Worm (Caenorhabditis elegans) whole organism, L4 larva: ENCODE results near the gene cest-2.3.
A peak's percentile ranks its signal among the peaks of the same experiment; 100 is the strongest.

Source experiments
- Y105C5A.15 ChIP-seq: fragments of 200-800 bp; sonication (Bioruptor generic); IDR thresholded peaks from 2 replicates; pipeline ENCODE4 v1.3.6; 2022; ENCODE audit warnings: missing genetic modification characterization, missing compliant biosample characterization
- Y5F2A.4 ChIP-seq: fragments of 200-800 bp; sonication (Bioruptor generic); optimal IDR thresholded peaks from 2 replicates; lab custom pipeline; 2018; ENCODE audit warnings: mild to moderate bottlenecking, missing genetic modification characterization, missing compliant biosample characterization
- aha-1 ChIP-seq: fragments of 150-350 bp; peaks from one replicate; lab custom pipeline; 2014; ENCODE audit warnings: missing biosample characterization, missing genetic modification characterization
- aly-2 ChIP-seq: sonication (generic microtip); optimal IDR thresholded peaks from 2 replicates; lab custom pipeline; 2018; ENCODE audit warnings: missing biosample characterization, missing genetic modification characterization
- ama-1 ChIP-seq: fragments of 150-350 bp; optimal IDR thresholded peaks from 2 replicates; lab custom pipeline; 2014; ENCODE audit warnings: inconsistent platforms, mixed read lengths
- attf-4 ChIP-seq: sonication (generic microtip); optimal IDR thresholded peaks from 3 replicates; lab custom pipeline; 2017; ENCODE audit warnings: missing biosample characterization, missing genetic modification characterization
- ceh-20 ChIP-seq: fragments of 200-800 bp; sonication (Bioruptor generic); IDR thresholded peaks from 2 replicates; pipeline ENCODE4 v1.3.6; 2022; ENCODE audit warnings: missing genetic modification reagents, missing genetic modification characterization, missing compliant biosample characterization
- daf-16 ChIP-seq, 3 experiments: sonication (generic microtip); optimal IDR thresholded peaks; 2 replicates each; lab custom pipeline; 2016 to 2017; ENCODE audit warnings: missing genetic modification characterization in 3 of 3, missing genetic modification reagents in 3 of 3, mild to moderate bottlenecking in 2 of 3, missing compliant biosample characterization in 2 of 3, missing biosample characterization in 1 of 3, moderate library complexity in 1 of 3
- daf-19 ChIP-seq: fragments of 200-800 bp; sonication (Bioruptor generic); conservative IDR thresholded peaks from 2 replicates; pipeline ENCODE4 v1.3.6; 2022; ENCODE audit warnings: missing genetic modification characterization, missing compliant biosample characterization
- daf-8 ChIP-seq: fragments of 200-800 bp; sonication (Bioruptor generic); IDR thresholded peaks from 2 replicates; pipeline ENCODE4 v1.3.6; 2022; ENCODE audit warnings: missing genetic modification characterization, missing compliant biosample characterization
- dmd-6 ChIP-seq: fragments of 200-800 bp; sonication (Bioruptor generic); IDR thresholded peaks from 2 replicates; pipeline ENCODE4 v1.3.6; 2022; ENCODE audit warnings: missing genetic modification reagents, missing genetic modification characterization, missing compliant biosample characterization
- dmd-8 ChIP-seq: fragments of 200-800 bp; sonication (Bioruptor generic); IDR thresholded peaks from 2 replicates; pipeline ENCODE4 v1.3.6; 2022; ENCODE audit warnings: missing genetic modification characterization, missing compliant biosample characterization
- dpl-1 ChIP-seq: fragments of 150-350 bp; optimal IDR thresholded peaks from 2 replicates; lab custom pipeline; 2014; ENCODE audit warnings: missing biosample characterization, missing genetic modification reagents, missing genetic modification characterization
- dve-1 ChIP-seq: sonication (generic microtip); optimal IDR thresholded peaks from 2 replicates; lab custom pipeline; 2017; ENCODE audit warnings: antibody characterized with exemption, mild to moderate bottlenecking, missing genetic modification characterization, missing compliant biosample characterization; ENCODE audit not compliant: insufficient read depth
- egl-27 ChIP-seq: sonication (generic microtip); optimal IDR thresholded peaks from 3 replicates; lab custom pipeline; 2017; ENCODE audit warnings: missing biosample characterization, missing genetic modification reagents, missing genetic modification characterization
- fkh-10 ChIP-seq: fragments of 150-350 bp; optimal IDR thresholded peaks from 2 replicates; lab custom pipeline; 2014; ENCODE audit warnings: missing biosample characterization, missing genetic modification reagents, missing genetic modification characterization
- fos-1 ChIP-seq: fragments of 150-350 bp; optimal IDR thresholded peaks from 2 replicates; lab custom pipeline; 2014; ENCODE audit warnings: missing biosample characterization, missing genetic modification characterization
- lin-13 ChIP-seq: fragments of 150-350 bp; optimal IDR thresholded peaks from 2 replicates; lab custom pipeline; 2014; ENCODE audit warnings: missing biosample characterization, missing genetic modification reagents, missing genetic modification characterization
- lsy-2 ChIP-seq, 2 experiments: fragments of 150-350 bp in 1 of 2; sonication (generic microtip) in 1 of 2; optimal IDR thresholded peaks; 2 replicates each; lab custom pipeline; 2014 to 2017; ENCODE audit warnings: missing biosample characterization in 2 of 2, missing genetic modification characterization in 2 of 2
- madf-5 ChIP-seq, 2 experiments: fragments of 200-800 bp; sonication (Bioruptor generic); IDR thresholded peaks; 2 replicates each; pipeline ENCODE4 v1.3.6; 2022; ENCODE audit warnings: missing compliant biosample characterization in 2 of 2, missing genetic modification characterization in 2 of 2
- madf-9 ChIP-seq: fragments of 200-800 bp; sonication (Bioruptor generic); conservative IDR thresholded peaks from 2 replicates; pipeline ENCODE4 v1.3.6; 2022; ENCODE audit warnings: missing genetic modification reagents, missing genetic modification characterization, missing compliant biosample characterization
- nhr-10 ChIP-seq: fragments of 150-350 bp; optimal IDR thresholded peaks from 2 replicates; lab custom pipeline; 2014; ENCODE audit warnings: missing biosample characterization, missing genetic modification characterization
- nhr-111 ChIP-seq: fragments of 200-800 bp; sonication (Bioruptor generic); optimal IDR thresholded peaks from 2 replicates; lab custom pipeline; 2018; ENCODE audit warnings: mild to moderate bottlenecking, missing genetic modification characterization, missing compliant biosample characterization
- nhr-28 ChIP-seq: fragments of 150-350 bp; optimal IDR thresholded peaks from 2 replicates; lab custom pipeline; 2014; ENCODE audit warnings: missing biosample characterization, missing genetic modification characterization
- nhr-6 ChIP-seq: fragments of 150-350 bp; optimal IDR thresholded peaks from 2 replicates; lab custom pipeline; 2014; ENCODE audit warnings: missing biosample characterization, missing genetic modification characterization
- pqm-1 ChIP-seq: sonication (generic microtip); optimal IDR thresholded peaks from 2 replicates; lab custom pipeline; 2017; ENCODE audit warnings: missing biosample characterization, missing genetic modification characterization
- set-16 ChIP-seq: fragments of 200-800 bp; sonication (Bioruptor generic); IDR thresholded peaks from 2 replicates; pipeline ENCODE4 v1.3.6; 2022; ENCODE audit warnings: missing genetic modification reagents, missing genetic modification characterization, missing compliant biosample characterization
- skn-1 ChIP-seq: fragments of 150-350 bp; optimal IDR thresholded peaks from 2 replicates; lab custom pipeline; 2014; ENCODE audit warnings: missing biosample characterization, missing genetic modification characterization
- spr-1 ChIP-seq: sonication (generic microtip); optimal IDR thresholded peaks from 2 replicates; lab custom pipeline; 2016; ENCODE audit warnings: mild to moderate bottlenecking, missing genetic modification characterization, missing compliant biosample characterization
- unc-130 ChIP-seq: sonication (generic microtip); optimal IDR thresholded peaks from 2 replicates; lab custom pipeline; 2016; ENCODE audit warnings: missing genetic modification reagents, missing genetic modification characterization, missing compliant biosample characterization
- unc-39 ChIP-seq: sonication (generic microtip); optimal IDR thresholded peaks from 2 replicates; lab custom pipeline; 2017; ENCODE audit warnings: missing biosample characterization, missing genetic modification characterization
- zfp-2 ChIP-seq: sonication (generic microtip); optimal IDR thresholded peaks from 2 replicates; lab custom pipeline; 2016; ENCODE audit warnings: mild to moderate bottlenecking, missing genetic modification characterization, missing compliant biosample characterization
- ztf-7 ChIP-seq: fragments of 150-350 bp; optimal IDR thresholded peaks from 2 replicates; lab custom pipeline; 2014; ENCODE audit warnings: missing biosample characterization, missing genetic modification characterization

Gene cest-2.3

ce11 chrV:14175216-14175615 is 7.5 kb downstream of the cest-2.3 start, which contains the start of gene cest-2.2:
Gene cest-2.2, minus strand, starts transcription at chrV:14175355.
- no peak for TF ChIP-seq Y5F2A.4 (GFP tag; lab: Kevin White, UChicago)
- no peak for TF ChIP-seq Y105C5A.15 (GFP tag; lab: Robert Waterston, UW)
- peak; percentile 55 for TF ChIP-seq aha-1 (tag; lab: Kevin White, UChicago)
- peak; percentile 36 for TF ChIP-seq dve-1 (tag; lab: Kevin White, UChicago)
- TF ChIP-seq dmd-6 (GFP tag; lab: Robert Waterston, UW), result 0 out of 2 replicates have a peak, but pooled peaks have one; percentile 14
- no peak for TF ChIP-seq daf-16 (GFP tag; optimal IDR thresholded peaks at IDR 0.05; lab: Kevin White, UChicago)
- peak; percentile 62 for TF ChIP-seq daf-16 (tag; optimal IDR thresholded peaks at IDR 0.05; lab: Kevin White, UChicago)
- peak; percentile 51 for TF ChIP-seq nhr-28
- TF ChIP-seq pqm-1, result peak; percentile 27

ce11 chrV:14171284-14171683 is 11.5 kb downstream of the cest-2.3 start, which contains the start of gene cest-2.1:
Gene cest-2.1, minus strand, starts transcription at chrV:14171481.
- TF ChIP-seq dmd-6 (GFP tag; lab: Robert Waterston, UW) (peak; percentile 44; the same call in 1 of the 2 replicates), nhr-28 (peak; percentile 72), skn-1 (no peak), unc-130 (GFP tag; lab: Kevin White, UChicago) (no peak), daf-16 (GFP tag; optimal IDR thresholded peaks at IDR 0.05; lab: Kevin White, UChicago) (no peak), daf-16 (tag; optimal IDR thresholded peaks at IDR 0.05; lab: Kevin White, UChicago) (peak; percentile 38), dve-1 (tag; lab: Kevin White, UChicago) (peak; percentile 11)

ce11 chrV:14167629-14168028 is 15.1 kb downstream of the cest-2.3 start, which contains the start of gene ocam-1:
Gene ocam-1, minus strand, starts transcription at chrV:14167729.
- TF ChIP-seq nhr-6 (tag; lab: Kevin White, UChicago) (no peak), set-16 (no peak), pqm-1 (no peak), attf-4 (tag; lab: Kevin White, UChicago) (no peak), madf-9 (no peak), fkh-10 (no peak), lsy-2 (tag; optimal IDR thresholded peaks at IDR 0.05; lab: Kevin White, UChicago) (no peak), madf-5 (GFP tag; IDR thresholded peaks at IDR 0.05; lab: Robert Waterston, UW) (no peak), spr-1 (tag; lab: Kevin White, UChicago) (no peak), ceh-20 (GFP tag; lab: Robert Waterston, UW) (no peak), ztf-7 (tag; lab: Kevin White, UChicago) (no peak), daf-19 (GFP tag; lab: Robert Waterston, UW) (no peak), ama-1 (lab: Kevin White, UChicago) (no peak), unc-39 (no peak), daf-8 (GFP tag; lab: Robert Waterston, UW) (no peak), zfp-2 (tag; lab: Kevin White, UChicago) (no peak), fos-1 (no peak), egl-27 (tag; lab: Kevin White, UChicago) (no peak), lin-13 (GFP tag; lab: Kevin White, UChicago) (no peak), nhr-10 (tag; lab: Kevin White, UChicago) (no peak)

- TF ChIP-seq fkh-10 (no peak), nhr-111 (GFP tag; lab: Kevin White, UChicago) (no peak), dmd-8 (GFP tag; lab: Robert Waterston, UW) (no peak), dpl-1 (GFP tag; lab: Kevin White, UChicago) (no peak)
These were observed 16.1 kb downstream of the cest-2.3 start, which contains the start of gene cest-1.1 for ce11 chrV:14166630-14167029. Gene cest-1.1, minus strand, starts transcription at chrV:14166730.

- TF ChIP-seq aly-2 (tag; lab: Kevin White, UChicago), result no peak
- no peak for TF ChIP-seq dpl-1 (GFP tag; lab: Kevin White, UChicago)
- peak; percentile 42 for TF ChIP-seq nhr-28
- TF ChIP-seq daf-16 (GFP tag; optimal IDR thresholded peaks at IDR 0.05; lab: Kevin White, UChicago), result no peak
- peak; percentile 95 for TF ChIP-seq daf-16 (tag; optimal IDR thresholded peaks at IDR 0.05; lab: Kevin White, UChicago)
These were observed 17.0 kb downstream of the cest-2.3 start for ce11 chrV:14165745-14166144.
